Worm (Caenorhabditis elegans) whole organism, L1 larva: ENCODE results near the gene C17C3.1.

ENCODE experiments used
- C16A3.4 ChIP-seq: fragments of 150-350 bp; optimal IDR thresholded peaks from 2 replicates; lab custom pipeline; 2014; ENCODE audit warnings: missing biosample characterization, missing genetic modification characterization
- C34B4.2 ChIP-seq: sonication (generic microtip); optimal IDR thresholded peaks from 2 replicates; lab custom pipeline; 2017; ENCODE audit warnings: mild to moderate bottlenecking, missing genetic modification characterization, missing compliant biosample characterization
- F16B12.6 ChIP-seq: fragments of 150-350 bp; optimal IDR thresholded peaks from 2 replicates; lab custom pipeline; 2014; ENCODE audit warnings: missing biosample characterization, missing genetic modification characterization
- Y116A8C.19 ChIP-seq: sonication (generic microtip); optimal IDR thresholded peaks from 2 replicates; lab custom pipeline; 2016; ENCODE audit warnings: missing compliant biosample characterization, missing genetic modification characterization, borderline replicate concordance
- aly-2 ChIP-seq: fragments of 150-350 bp; optimal IDR thresholded peaks from 2 replicates; lab custom pipeline; 2014; ENCODE audit warnings: missing biosample characterization, missing genetic modification characterization
- ceh-63 ChIP-seq: fragments of 200-800 bp; sonication (Bioruptor generic); optimal IDR thresholded peaks from 2 replicates; lab custom pipeline; 2018; ENCODE audit warnings: mild to moderate bottlenecking, missing genetic modification characterization, missing compliant biosample characterization
- ceh-8 ChIP-seq: fragments of 200-800 bp; sonication (Bioruptor generic); optimal IDR thresholded peaks from 2 replicates; lab custom pipeline; 2018; ENCODE audit warnings: mild to moderate bottlenecking, missing genetic modification characterization, moderate library complexity, missing compliant biosample characterization
- ceh-82 ChIP-seq, 3 experiments: fragments of 150-350 bp in 1 of 3; sonication (generic microtip) in 2 of 3; optimal IDR thresholded peaks; 2 replicates each; lab custom pipeline; 2014 to 2017; ENCODE audit warnings: missing biosample characterization in 3 of 3, missing genetic modification characterization in 3 of 3
- ceh-88 ChIP-seq: fragments of 200-800 bp; sonication (Bioruptor generic); IDR thresholded peaks from 2 replicates; pipeline ENCODE4 v1.3.6; 2022; ENCODE audit warnings: missing genetic modification characterization, missing compliant biosample characterization
- ceh-90 ChIP-seq: sonication (generic microtip); optimal IDR thresholded peaks from 2 replicates; lab custom pipeline; 2016; ENCODE audit warnings: missing genetic modification characterization, missing compliant biosample characterization
- ces-1 ChIP-seq: fragments of 150-350 bp; optimal IDR thresholded peaks from 2 replicates; lab custom pipeline; 2014; ENCODE audit warnings: missing biosample characterization, missing genetic modification reagents, missing genetic modification characterization
- dpl-1 ChIP-seq, 3 experiments: fragments of 150-350 bp in 2 of 3; sonication (generic microtip) in 1 of 3; optimal IDR thresholded peaks; 2 replicates each; lab custom pipeline; 2014 to 2017; ENCODE audit warnings: missing biosample characterization in 3 of 3, missing genetic modification characterization in 3 of 3, missing genetic modification reagents in 3 of 3
- dsc-1 ChIP-seq: sonication (generic microtip); optimal IDR thresholded peaks from 2 replicates; lab custom pipeline; 2016; ENCODE audit warnings: mild to moderate bottlenecking, missing genetic modification characterization, missing compliant biosample characterization
- efl-3 ChIP-seq: fragments of 200-800 bp; sonication (Bioruptor generic); optimal IDR thresholded peaks from 2 replicates; lab custom pipeline; 2018; ENCODE audit warnings: mild to moderate bottlenecking, missing genetic modification characterization, missing compliant biosample characterization
- egl-13 ChIP-seq: sonication (generic microtip); optimal IDR thresholded peaks from 2 replicates; lab custom pipeline; 2016; ENCODE audit warnings: missing genotype, missing genetic modification reagents, missing genetic modification characterization, missing compliant biosample characterization
- ets-5 ChIP-seq: fragments of 200-800 bp; sonication (Bioruptor generic); IDR thresholded peaks from 2 replicates; pipeline ENCODE4 v1.3.6; 2022; ENCODE audit warnings: missing genetic modification characterization, missing compliant biosample characterization
- fkh-10 ChIP-seq: sonication (generic microtip); optimal IDR thresholded peaks from 2 replicates; lab custom pipeline; 2017; ENCODE audit warnings: missing biosample characterization, missing genetic modification reagents, missing genetic modification characterization
- fkh-4 ChIP-seq: sonication (generic microtip); optimal IDR thresholded peaks from 2 replicates; lab custom pipeline; 2016; ENCODE audit warnings: missing compliant biosample characterization, missing genetic modification characterization, borderline replicate concordance
- fkh-8 ChIP-seq: sonication (generic microtip); optimal IDR thresholded peaks from 2 replicates; lab custom pipeline; 2016; ENCODE audit warnings: mild to moderate bottlenecking, missing genetic modification characterization, missing compliant biosample characterization
- hlh-17 ChIP-seq: fragments of 200-800 bp; sonication (Bioruptor generic); optimal IDR thresholded peaks from 2 replicates; lab custom pipeline; 2018; ENCODE audit warnings: missing genetic modification characterization, mild to moderate bottlenecking, missing compliant biosample characterization, moderate library complexity, borderline replicate concordance
- hlh-4 ChIP-seq: sonication (generic microtip); optimal IDR thresholded peaks from 2 replicates; lab custom pipeline; 2016; ENCODE audit warnings: mild to moderate bottlenecking, missing genetic modification characterization, missing compliant biosample characterization
- lin-15B ChIP-seq: fragments of 150-350 bp; sonication (generic microtip); optimal IDR thresholded peaks from 3 replicates; lab custom pipeline; 2014; ENCODE audit warnings: missing biosample characterization, missing genetic modification characterization
- lin-35 ChIP-seq, 2 experiments: fragments of 150-350 bp; optimal IDR thresholded peaks; 2 replicates each; lab custom pipeline; 2014; ENCODE audit warnings: missing biosample characterization in 2 of 2, missing genetic modification characterization in 2 of 2, missing genetic modification reagents in 2 of 2
- lin-39 ChIP-seq: fragments of 150-350 bp; optimal IDR thresholded peaks from 2 replicates; lab custom pipeline; 2014; ENCODE audit warnings: missing biosample characterization, missing genetic modification reagents, missing genetic modification characterization
- lir-3 ChIP-seq: sonication (generic microtip); optimal IDR thresholded peaks from 2 replicates; lab custom pipeline; 2016; ENCODE audit warnings: mild to moderate bottlenecking, missing genetic modification characterization, moderate library complexity, missing compliant biosample characterization; ENCODE audit not compliant: poor library complexity
- lsy-2 ChIP-seq, 2 experiments: fragments of 150-350 bp; optimal IDR thresholded peaks; 2 replicates each; lab custom pipeline; 2014; ENCODE audit warnings: missing biosample characterization in 2 of 2, missing genetic modification characterization in 2 of 2
- mdl-1 ChIP-seq, 2 experiments: fragments of 150-350 bp; optimal IDR thresholded peaks; 2 replicates each; lab custom pipeline; 2014 to 2017; ENCODE audit warnings: missing biosample characterization in 2 of 2, missing genetic modification characterization in 2 of 2, inconsistent platforms in 1 of 2
- mep-1 ChIP-seq: fragments of 150-350 bp; optimal IDR thresholded peaks from 2 replicates; lab custom pipeline; 2014; ENCODE audit warnings: missing biosample characterization, missing genetic modification characterization
- nhr-12 ChIP-seq: sonication (generic microtip); optimal IDR thresholded peaks from 2 replicates; lab custom pipeline; 2017; ENCODE audit warnings: missing biosample characterization, missing genetic modification characterization
- nhr-19 ChIP-seq: fragments of 200-800 bp; sonication (Bioruptor generic); conservative IDR thresholded peaks from 2 replicates; pipeline ENCODE4 v1.3.6; 2022; ENCODE audit warnings: missing genetic modification characterization, missing compliant biosample characterization
- nhr-20 ChIP-seq: sonication (generic microtip); optimal IDR thresholded peaks from 2 replicates; lab custom pipeline; 2016; ENCODE audit warnings: mild to moderate bottlenecking, missing genetic modification characterization, missing compliant biosample characterization
- nhr-28 ChIP-seq: fragments of 150-350 bp; optimal IDR thresholded peaks from 2 replicates; lab custom pipeline; 2014; ENCODE audit warnings: missing biosample characterization, missing genetic modification characterization
- nhr-47 ChIP-seq: sonication (generic microtip); optimal IDR thresholded peaks from 2 replicates; lab custom pipeline; 2016; ENCODE audit warnings: mild to moderate bottlenecking, missing genetic modification characterization, moderate library complexity, missing compliant biosample characterization
- nhr-77 ChIP-seq: fragments of 150-350 bp; optimal IDR thresholded peaks from 2 replicates; lab custom pipeline; 2014; ENCODE audit warnings: missing biosample characterization, missing genetic modification characterization
- nhr-84 ChIP-seq: sonication (generic microtip); optimal IDR thresholded peaks from 2 replicates; lab custom pipeline; 2017; ENCODE audit warnings: missing biosample characterization, missing genetic modification characterization
- rnt-1 ChIP-seq: sonication (generic microtip); optimal IDR thresholded peaks from 2 replicates; lab custom pipeline; 2016; ENCODE audit warnings: mild to moderate bottlenecking, missing genetic modification characterization, moderate library complexity, missing compliant biosample characterization
- skn-1 ChIP-seq: fragments of 150-350 bp; optimal IDR thresholded peaks from 2 replicates; lab custom pipeline; 2014; ENCODE audit warnings: missing biosample characterization, missing genetic modification characterization
- sox-4 ChIP-seq: sonication (generic microtip); optimal IDR thresholded peaks from 2 replicates; lab custom pipeline; 2016; ENCODE audit warnings: missing genetic modification characterization, missing compliant biosample characterization
- sptf-1 ChIP-seq: fragments of 150-350 bp; optimal IDR thresholded peaks from 2 replicates; lab custom pipeline; 2014; ENCODE audit warnings: missing biosample characterization, missing genetic modification characterization
- sup-37 ChIP-seq: fragments of 200-800 bp; sonication (Bioruptor generic); optimal IDR thresholded peaks from 2 replicates; lab custom pipeline; 2018; ENCODE audit warnings: mild to moderate bottlenecking, missing genetic modification characterization, missing compliant biosample characterization
- swsn-7 ChIP-seq: sonication (generic microtip); optimal IDR thresholded peaks from 2 replicates; lab custom pipeline; 2016; ENCODE audit warnings: missing genetic modification characterization, missing compliant biosample characterization
- tbx-2 ChIP-seq: sonication (generic microtip); optimal IDR thresholded peaks from 2 replicates; lab custom pipeline; 2016; ENCODE audit warnings: missing genetic modification characterization, missing compliant biosample characterization
- unc-130 ChIP-seq: fragments of 150-350 bp; optimal IDR thresholded peaks from 2 replicates; lab custom pipeline; 2017; ENCODE audit warnings: missing biosample characterization, missing genetic modification characterization, inconsistent platforms
- unc-30 ChIP-seq: sonication (generic microtip); optimal IDR thresholded peaks from 2 replicates; lab custom pipeline; 2017; ENCODE audit warnings: missing biosample characterization, missing genetic modification characterization
- unc-62 ChIP-seq: fragments of 150-350 bp; optimal IDR thresholded peaks from 2 replicates; lab custom pipeline; 2014; ENCODE audit warnings: missing biosample characterization, missing genetic modification reagents, missing genetic modification characterization
- unc-98 ChIP-seq: fragments of 200-800 bp; sonication (Bioruptor generic); IDR thresholded peaks from 2 replicates; pipeline ENCODE4 v1.3.6; 2022; ENCODE audit warnings: missing genetic modification characterization, missing compliant biosample characterization
- vab-15 ChIP-seq: sonication (generic microtip); optimal IDR thresholded peaks from 2 replicates; lab custom pipeline; 2017; ENCODE audit warnings: missing genotype, mild to moderate bottlenecking, missing genetic modification characterization, missing compliant biosample characterization
- xbp-1 ChIP-seq: sonication (generic microtip); optimal IDR thresholded peaks from 2 replicates; lab custom pipeline; 2016; ENCODE audit warnings: missing genetic modification characterization, missing compliant biosample characterization
- zag-1 ChIP-seq: fragments of 150-350 bp; optimal IDR thresholded peaks from 2 replicates; lab custom pipeline; 2014; ENCODE audit warnings: missing biosample characterization, missing genetic modification characterization
- zip-4 ChIP-seq: fragments of 200-800 bp; sonication (Bioruptor generic); optimal IDR thresholded peaks from 2 replicates; lab custom pipeline; 2018; ENCODE audit warnings: mild to moderate bottlenecking, missing genetic modification characterization, moderate library complexity, missing compliant biosample characterization

Gene C17C3.1

ce11 chrII:5543476-5544144 is 26.8 kb upstream of the C17C3.1 start (continued):
- TF ChIP-seq nhr-47 (tag; lab: Kevin White, UChicago) (peak; percentile 100), zip-4 (GFP tag; lab: Kevin White, UChicago) (peak; percentile 95), ceh-90 (tag; lab: Kevin White, UChicago) (peak; percentile 71), nhr-77 (tag; lab: Kevin White, UChicago) (peak; percentile 99), ets-5 (GFP tag; lab: Robert Waterston, UW) (0 out of 2 replicates have a peak, but pooled peaks have one; percentile 74), ces-1 (GFP tag; lab: Kevin White, UChicago) (peak; percentile 92)

DNA sequence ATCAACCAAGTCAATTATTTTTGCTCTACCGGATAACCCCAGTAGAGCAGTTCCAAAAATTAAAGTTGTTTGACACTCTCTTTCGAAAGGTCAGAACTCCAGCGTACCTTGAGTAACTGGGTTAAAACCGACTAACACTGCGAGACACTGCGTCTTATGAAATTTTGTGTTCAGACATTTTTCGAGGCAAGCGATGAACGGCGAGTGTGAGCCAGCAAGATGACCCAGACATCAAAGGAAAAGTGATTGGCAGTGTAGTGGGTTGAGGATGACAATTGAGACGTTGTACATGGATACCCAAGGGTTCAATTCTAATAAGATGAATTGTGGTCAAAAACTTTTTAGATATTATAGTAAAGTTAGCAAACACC is 26.2 kb upstream of the C17C3.1 start:
- TF ChIP-seq ceh-82 (tag; optimal IDR thresholded peaks at IDR 0.05; lab: Kevin White, UChicago) (peak in 1 of 3 experiments; percentile 29), fkh-4 (tag; lab: Kevin White, UChicago) (no peak), ceh-8 (GFP tag; lab: Kevin White, UChicago) (no peak), dsc-1 (tag; lab: Kevin White, UChicago) (peak; percentile 5), lin-35 (GFP tag; optimal IDR thresholded peaks at IDR 0.05; lab: Kevin White, UChicago) (peak; percentile 15 to 59), lin-39 (tag; lab: Kevin White, UChicago) (peak; percentile 70), hlh-4 (tag; lab: Kevin White, UChicago) (no peak), tbx-2 (tag; lab: Kevin White, UChicago) (no peak), C16A3.4 (peak; percentile 63), sptf-1 (tag; lab: Kevin White, UChicago) (no peak), rnt-1 (peak; percentile 91), dpl-1 (GFP tag; optimal IDR thresholded peaks at IDR 0.05; lab: Kevin White, UChicago) (peak; percentile 11 to 47 (median 25)), nhr-12 (tag; lab: Kevin White, UChicago) (no peak), swsn-7 (tag; lab: Kevin White, UChicago) (peak; percentile 95), fkh-8 (tag; lab: Kevin White, UChicago) (no peak), vab-15 (tag; lab: Kevin White, UChicago) (no peak), nhr-84 (tag; lab: Kevin White, UChicago) (peak; percentile 40), lir-3 (tag; lab: Kevin White, UChicago) (no peak), ceh-88 (GFP tag; lab: Robert Waterston, UW) (no peak), nhr-20 (tag; lab: Kevin White, UChicago) (peak; percentile 77), nhr-19 (peak; percentile 82), egl-13 (no peak), hlh-17 (GFP tag; lab: Kevin White, UChicago) (no peak), mdl-1 (tag; optimal IDR thresholded peaks at IDR 0.05; lab: Kevin White, UChicago) (peak in 1 of 2 experiments; percentile 46), lin-15B (tag; lab: Kevin White, UChicago) (no peak), sox-4 (no peak), aly-2 (tag; lab: Kevin White, UChicago) (no peak), F16B12.6 (tag; lab: Kevin White, UChicago) (peak; percentile 24), unc-62 (GFP tag; lab: Kevin White, UChicago) (no peak), sup-37 (GFP tag; lab: Kevin White, UChicago) (no peak), C34B4.2 (tag; lab: Kevin White, UChicago) (no peak), lsy-2 (tag; optimal IDR thresholded peaks at IDR 0.05; lab: Kevin White, UChicago) (peak; percentile 50 to 72), efl-3 (GFP tag; lab: Kevin White, UChicago) (no peak), ceh-90 (tag; lab: Kevin White, UChicago) (no peak), nhr-28 (no peak), fkh-10 (no peak), mep-1 (tag; lab: Kevin White, UChicago) (no peak), zag-1 (tag; lab: Kevin White, UChicago) (no peak), unc-98 (GFP tag; lab: Robert Waterston, UW) (no peak), ceh-63 (GFP tag; lab: Kevin White, UChicago) (no peak), xbp-1 (tag; lab: Kevin White, UChicago) (peak; percentile 27), unc-30 (no peak), skn-1 (tag; lab: Kevin White, UChicago) (peak; percentile 26), unc-130 (tag; lab: Kevin White, UChicago) (no peak), Y116A8C.19 (tag; lab: Kevin White, UChicago) (no peak)
